Worm (Caenorhabditis elegans) whole organism, early embryonic: ENCODE results near the gene rpl-22.

Experiments
- F13C5.2 ChIP-seq: sonication (generic microtip); optimal IDR thresholded peaks from 2 replicates; lab custom pipeline; 2017; ENCODE audit warnings: mild to moderate bottlenecking, missing genetic modification characterization, inconsistent platforms, missing compliant biosample characterization
- aly-1 ChIP-seq: sonication (generic microtip); optimal IDR thresholded peaks from 2 replicates; lab custom pipeline; 2016; ENCODE audit warnings: missing genetic modification characterization, missing compliant biosample characterization
- ama-1 ChIP-seq: fragments of 150-350 bp; optimal IDR thresholded peaks from 2 replicates; lab custom pipeline; 2014
- ceh-13 ChIP-seq: fragments of 200-800 bp; sonication (Bioruptor generic); optimal IDR thresholded peaks from 2 replicates; lab custom pipeline; 2018; ENCODE audit warnings: mild to moderate bottlenecking, missing genetic modification characterization, missing compliant biosample characterization
- ceh-36 ChIP-seq: sonication (generic microtip); optimal IDR thresholded peaks from 2 replicates; lab custom pipeline; 2016; ENCODE audit warnings: missing genetic modification characterization, inconsistent platforms, missing compliant biosample characterization
- ets-7 ChIP-seq: sonication (generic microtip); optimal IDR thresholded peaks from 2 replicates; lab custom pipeline; 2016; ENCODE audit warnings: missing genotype, missing genetic modification characterization, missing compliant biosample characterization
- flt-1 ChIP-seq: fragments of 200-800 bp; sonication (Bioruptor generic); IDR thresholded peaks from 2 replicates; pipeline ENCODE4 v1.3.6; 2022; ENCODE audit warnings: missing genetic modification characterization, missing compliant biosample characterization
- hnd-1 ChIP-seq: sonication (generic microtip); optimal IDR thresholded peaks from 2 replicates; lab custom pipeline; 2016; ENCODE audit warnings: missing genetic modification characterization, missing compliant biosample characterization
- pes-1 ChIP-seq: fragments of 200-800 bp; sonication (Bioruptor generic); IDR thresholded peaks from 2 replicates; pipeline ENCODE4 v1.3.6; 2022; ENCODE audit warnings: missing genetic modification reagents, missing genetic modification characterization, missing compliant biosample characterization
- sea-1 ChIP-seq: fragments of 200-800 bp; sonication (Bioruptor generic); conservative IDR thresholded peaks from 2 replicates; pipeline ENCODE4 v1.3.6; 2022; ENCODE audit warnings: missing genetic modification characterization, missing compliant biosample characterization
- tbx-11 ChIP-seq: fragments of 200-800 bp; sonication (Bioruptor generic); IDR thresholded peaks from 2 replicates; pipeline ENCODE4 v1.3.6; 2022; ENCODE audit warnings: missing genetic modification characterization, missing compliant biosample characterization
- tbx-37 ChIP-seq: fragments of 200-800 bp; sonication (Bioruptor generic); conservative IDR thresholded peaks from 2 replicates; pipeline ENCODE4 v1.3.6; 2022; ENCODE audit warnings: missing genetic modification reagents, missing genetic modification characterization, missing compliant biosample characterization

- TF ChIP-seq hnd-1: no peak
- no peak for TF ChIP-seq ama-1 (lab: Kevin White, UChicago)
- no peak for TF ChIP-seq ets-7
- no peak for TF ChIP-seq F13C5.2 (tag; lab: Kevin White, UChicago)
- no peak for TF ChIP-seq tbx-37 (GFP tag; lab: Robert Waterston, UW)
- TF ChIP-seq flt-1 (GFP tag; lab: Robert Waterston, UW): no peak
- TF ChIP-seq pes-1 (GFP tag; lab: Robert Waterston, UW): no peak
- TF ChIP-seq aly-1: no peak
- no peak for TF ChIP-seq tbx-11
- no peak for TF ChIP-seq ceh-36 (tag; lab: Kevin White, UChicago)
- TF ChIP-seq sea-1 (GFP tag; lab: Robert Waterston, UW): no peak
- TF ChIP-seq ceh-13: no peak
These were observed 21.5 kb upstream of the rpl-22 start, which contains the start of gene F33G12.3 for ce11 chrII:5033935-5034334.
